Worm (Caenorhabditis elegans) whole organism, mixed stage, embryonic: ENCODE measurements around the gene snf-3.
"Not testable (repeated sequence)": the region's sequence is repeated elsewhere in the genome, so short reads cannot be mapped to it uniquely, and the experiment has no call there.

Source experiments
- M03D4.4 ChIP-seq: sonication (generic microtip); optimal IDR thresholded peaks from 2 replicates; lab custom pipeline; 2017; ENCODE audit warnings: mild to moderate bottlenecking, missing genetic modification characterization, missing compliant biosample characterization
- blmp-1 ChIP-seq: fragments of 150-350 bp; optimal IDR thresholded peaks from 2 replicates; lab custom pipeline; 2014; ENCODE audit warnings: missing biosample characterization, missing genetic modification characterization
- ceh-39 ChIP-seq: fragments of 150-350 bp; optimal IDR thresholded peaks from 2 replicates; lab custom pipeline; 2014; ENCODE audit warnings: missing biosample characterization, missing genetic modification characterization
- ces-1 ChIP-seq: fragments of 150-350 bp; optimal IDR thresholded peaks from 2 replicates; lab custom pipeline; 2014; ENCODE audit warnings: missing biosample characterization, missing genetic modification reagents, missing genetic modification characterization
- cnd-1 ChIP-seq: fragments of 200-800 bp; sonication (Bioruptor generic); optimal IDR thresholded peaks from 2 replicates; lab custom pipeline; 2018; ENCODE audit warnings: mild to moderate bottlenecking, missing genetic modification characterization, missing compliant biosample characterization
- elt-1 ChIP-seq: sonication (generic microtip); optimal IDR thresholded peaks from 2 replicates; lab custom pipeline; 2017; ENCODE audit warnings: missing genetic modification characterization, mild to moderate bottlenecking, missing compliant biosample characterization, antibody characterized with exemption, moderate library complexity, borderline replicate concordance; ENCODE audit not compliant: insufficient read depth
- flh-1 ChIP-seq: fragments of 200-800 bp; sonication (Bioruptor generic); optimal IDR thresholded peaks from 2 replicates; lab custom pipeline; 2018; ENCODE audit warnings: mild to moderate bottlenecking, missing genetic modification characterization, moderate library complexity, missing compliant biosample characterization
- ham-2 ChIP-seq: fragments of 200-800 bp; sonication (Bioruptor generic); optimal IDR thresholded peaks from 2 replicates; lab custom pipeline; 2018; ENCODE audit warnings: mild to moderate bottlenecking, missing genetic modification characterization, missing compliant biosample characterization
- hlh-1 ChIP-seq: fragments of 150-350 bp; optimal IDR thresholded peaks from 2 replicates; lab custom pipeline; 2014; ENCODE audit warnings: missing biosample characterization, missing genetic modification reagents, missing genetic modification characterization
- lin-13 ChIP-seq: fragments of 150-350 bp; optimal IDR thresholded peaks from 2 replicates; lab custom pipeline; 2014; ENCODE audit warnings: missing biosample characterization, missing genetic modification characterization
- lin-32 ChIP-seq: fragments of 200-800 bp; sonication (Bioruptor generic); optimal IDR thresholded peaks from 2 replicates; lab custom pipeline; 2018; ENCODE audit warnings: mild to moderate bottlenecking, missing genetic modification characterization, missing compliant biosample characterization
- lsy-2 ChIP-seq: fragments of 150-350 bp; optimal IDR thresholded peaks from 2 replicates; lab custom pipeline; 2014; ENCODE audit warnings: missing biosample characterization, missing genetic modification characterization
- mab-5 ChIP-seq: fragments of 150-350 bp; optimal IDR thresholded peaks from 2 replicates; lab custom pipeline; 2014; ENCODE audit warnings: missing biosample characterization, missing genetic modification characterization
- mep-1 ChIP-seq: fragments of 150-350 bp; optimal IDR thresholded peaks from 2 replicates; lab custom pipeline; 2017; ENCODE audit warnings: missing biosample characterization, missing genetic modification reagents, missing genetic modification characterization, inconsistent platforms
- mls-2 ChIP-seq: sonication (generic microtip); optimal IDR thresholded peaks from 2 replicates; lab custom pipeline; 2016; ENCODE audit warnings: mild to moderate bottlenecking, missing genetic modification characterization, moderate library complexity, missing compliant biosample characterization
- nhr-12 ChIP-seq: fragments of 150-350 bp; optimal IDR thresholded peaks from 2 replicates; lab custom pipeline; 2014; ENCODE audit warnings: missing biosample characterization, missing genetic modification characterization
- nhr-2 ChIP-seq: fragments of 150-350 bp; optimal IDR thresholded peaks from 2 replicates; lab custom pipeline; 2014; ENCODE audit warnings: missing biosample characterization, missing genetic modification characterization
- nhr-237 ChIP-seq: fragments of 150-350 bp; optimal IDR thresholded peaks from 2 replicates; lab custom pipeline; 2014; ENCODE audit warnings: missing biosample characterization, missing genetic modification characterization
- nhr-28 ChIP-seq: fragments of 150-350 bp; optimal IDR thresholded peaks from 2 replicates; lab custom pipeline; 2014; ENCODE audit warnings: missing biosample characterization, missing genetic modification characterization
- pha-4 ChIP-seq: fragments of 150-350 bp; optimal IDR thresholded peaks from 2 replicates; lab custom pipeline; 2018; ENCODE audit warnings: missing biosample characterization, missing genetic modification reagents, missing genetic modification characterization
- sem-2 ChIP-seq: fragments of 200-800 bp; sonication (Bioruptor generic); optimal IDR thresholded peaks from 2 replicates; lab custom pipeline; 2018; ENCODE audit warnings: mild to moderate bottlenecking, missing genetic modification characterization, missing compliant biosample characterization
- snpc-4 ChIP-seq: fragments of 150-350 bp; optimal IDR thresholded peaks from 2 replicates; lab custom pipeline; 2014; ENCODE audit warnings: missing biosample characterization, missing genetic modification characterization
- sptf-1 ChIP-seq: sonication (generic microtip); optimal IDR thresholded peaks from 2 replicates; lab custom pipeline; 2017; ENCODE audit warnings: mild to moderate bottlenecking, missing genetic modification characterization, moderate library complexity, missing compliant biosample characterization
- tbx-8 ChIP-seq: fragments of 200-800 bp; sonication (Bioruptor generic); optimal IDR thresholded peaks from 2 replicates; lab custom pipeline; 2018; ENCODE audit warnings: mild to moderate bottlenecking, missing genetic modification characterization, moderate library complexity, missing compliant biosample characterization
- unc-39 ChIP-seq: fragments of 150-350 bp; optimal IDR thresholded peaks from 2 replicates; lab custom pipeline; 2014; ENCODE audit warnings: missing biosample characterization, missing genetic modification characterization
- zip-8 ChIP-seq: fragments of 150-350 bp; optimal IDR thresholded peaks from 2 replicates; lab custom pipeline; 2014; ENCODE audit warnings: missing biosample characterization, missing genetic modification characterization
- ztf-11 ChIP-seq: fragments of 150-350 bp; optimal IDR thresholded peaks from 2 replicates; lab custom pipeline; 2014; ENCODE audit warnings: missing biosample characterization, missing genetic modification characterization

Gene snf-3

ce11 chrII:1091706-1092105 lies at the start of gene snf-3:
Gene snf-3 (plus strand): TSS chrII:1092006.
- TF ChIP-seq lin-32 (GFP tag; lab: Kevin White, UChicago) (no peak), blmp-1 (no peak), mab-5 (tag; lab: Kevin White, UChicago) (no peak), lin-13 (tag; lab: Kevin White, UChicago) (no peak), nhr-2 (tag; lab: Kevin White, UChicago) (no peak), mls-2 (tag; lab: Kevin White, UChicago) (no peak), nhr-12 (tag; lab: Kevin White, UChicago) (no peak), lsy-2 (tag; lab: Kevin White, UChicago) (no peak)

- TF ChIP-seq lin-32 (GFP tag; lab: Kevin White, UChicago) = no peak
- no peak for TF ChIP-seq mep-1
- peak; percentile 53 for TF ChIP-seq ceh-39 (tag; lab: Kevin White, UChicago)
- TF ChIP-seq hlh-1 = peak; percentile 4
Measured at ce11 chrII:1042227-1042626, 49.6 kb upstream of the snf-3 start, which contains the start of gene fbxb-41. Gene fbxb-41 (minus strand): TSS chrII:1042327.

- TF ChIP-seq zip-8 (tag; lab: Kevin White, UChicago) = peak; percentile 84
Measured at ce11 chrII:1043932-1044331, 47.9 kb upstream of the snf-3 start, which contains the start of gene fbxb-45. Gene fbxb-45 (minus strand): TSS chrII:1044032.

- TF ChIP-seq elt-1 (tag; lab: Kevin White, UChicago) = no peak
- TF ChIP-seq sptf-1 = no peak
- TF ChIP-seq lin-32 (GFP tag; lab: Kevin White, UChicago) = no peak
- no peak for TF ChIP-seq ztf-11
- no peak for TF ChIP-seq mep-1
- TF ChIP-seq lin-13 (tag; lab: Kevin White, UChicago) = no peak
- no peak for TF ChIP-seq nhr-12 (tag; lab: Kevin White, UChicago)
- no peak for TF ChIP-seq blmp-1
- no peak for TF ChIP-seq sem-2
- no peak for TF ChIP-seq nhr-28 (tag; lab: Kevin White, UChicago)
- no peak for TF ChIP-seq cnd-1 (tag; lab: Kevin White, UChicago)
- no peak for TF ChIP-seq mls-2 (tag; lab: Kevin White, UChicago)
- TF ChIP-seq ceh-39 (tag; lab: Kevin White, UChicago) = no peak
- TF ChIP-seq flh-1 = no peak
- no peak for TF ChIP-seq snpc-4 (tag; lab: Kevin White, UChicago)
- TF ChIP-seq M03D4.4 (tag; lab: Kevin White, UChicago) = no peak
- no peak for TF ChIP-seq zip-8 (tag; lab: Kevin White, UChicago)
Measured at ce11 chrII:1045692-1046091, 46.1 kb upstream of the snf-3 start, which contains the start of gene str-148. Gene str-148 (plus strand): TSS chrII:1045992.

ce11 chrII:1046937-1047336 lies 44.9 kb upstream of the snf-3 start:
- TF ChIP-seq ces-1 = no peak
- TF ChIP-seq nhr-237 = no peak
- TF ChIP-seq lin-32 (GFP tag; lab: Kevin White, UChicago) = no peak
- TF ChIP-seq flh-1 = no peak
- TF ChIP-seq mep-1 = no peak
- no peak for TF ChIP-seq sptf-1
- TF ChIP-seq zip-8 (tag; lab: Kevin White, UChicago) = no peak
- no peak for TF ChIP-seq tbx-8 (GFP tag; lab: Kevin White, UChicago)
- no peak for TF ChIP-seq unc-39

- TF ChIP-seq pha-4 (tag; lab: Kevin White, UChicago) (no peak), elt-1 (tag; lab: Kevin White, UChicago) (no peak), nhr-28 (tag; lab: Kevin White, UChicago) (no peak), M03D4.4 (tag; lab: Kevin White, UChicago) (no peak), ham-2 (no peak)
- TF ChIP-seq, all 35 proteins: peak for 0
Measured at ce11 chrII:1049849-1050248, 42.0 kb upstream of the snf-3 start, which contains the start of gene fbxb-40. Gene fbxb-40 (minus strand): TSS chrII:1049949.

ce11 chrII:1054724-1055123 lies 37.1 kb upstream of the snf-3 start, which contains the start of gene K02E7.7:
Gene K02E7.7 (plus strand): TSS chrII:1055024.
- TF ChIP-seq cnd-1, mab-5, ceh-39 (tag; lab: Kevin White, UChicago): not testable (repeated sequence)
